Worm (Caenorhabditis elegans) whole organism, mixed stage, embryonic: ENCODE results near the gene flad-1.

Experiments
- M03D4.4 ChIP-seq: sonication (generic microtip); optimal IDR thresholded peaks from 2 replicates; lab custom pipeline; 2017; ENCODE audit warnings: mild to moderate bottlenecking, missing genetic modification characterization, missing compliant biosample characterization
- bed-3 ChIP-seq: fragments of 200-800 bp; sonication (Bioruptor generic); optimal IDR thresholded peaks from 3 replicates; lab custom pipeline; 2018; ENCODE audit warnings: mild to moderate bottlenecking, missing genetic modification characterization, moderate library complexity, missing compliant biosample characterization
- ceh-43 ChIP-seq: fragments of 200-800 bp; sonication (Bioruptor generic); optimal IDR thresholded peaks from 2 replicates; lab custom pipeline; 2018; ENCODE audit warnings: mild to moderate bottlenecking, missing genetic modification characterization, moderate library complexity, missing compliant biosample characterization
- ceh-83 ChIP-seq: fragments of 200-800 bp; sonication (Bioruptor generic); optimal IDR thresholded peaks from 2 replicates; lab custom pipeline; 2018; ENCODE audit warnings: mild to moderate bottlenecking, missing genetic modification characterization, missing compliant biosample characterization
- ces-1 ChIP-seq: fragments of 150-350 bp; optimal IDR thresholded peaks from 2 replicates; lab custom pipeline; 2014; ENCODE audit warnings: missing biosample characterization, missing genetic modification reagents, missing genetic modification characterization
- cnd-1 ChIP-seq: fragments of 200-800 bp; sonication (Bioruptor generic); optimal IDR thresholded peaks from 2 replicates; lab custom pipeline; 2018; ENCODE audit warnings: mild to moderate bottlenecking, missing genetic modification characterization, missing compliant biosample characterization
- elt-1 ChIP-seq: sonication (generic microtip); optimal IDR thresholded peaks from 2 replicates; lab custom pipeline; 2017; ENCODE audit warnings: missing genetic modification characterization, mild to moderate bottlenecking, missing compliant biosample characterization, antibody characterized with exemption, moderate library complexity, borderline replicate concordance; ENCODE audit not compliant: insufficient read depth
- flh-1 ChIP-seq: fragments of 200-800 bp; sonication (Bioruptor generic); optimal IDR thresholded peaks from 2 replicates; lab custom pipeline; 2018; ENCODE audit warnings: mild to moderate bottlenecking, missing genetic modification characterization, moderate library complexity, missing compliant biosample characterization
- ham-2 ChIP-seq: fragments of 200-800 bp; sonication (Bioruptor generic); optimal IDR thresholded peaks from 2 replicates; lab custom pipeline; 2018; ENCODE audit warnings: mild to moderate bottlenecking, missing genetic modification characterization, missing compliant biosample characterization
- hlh-1 ChIP-seq: fragments of 150-350 bp; optimal IDR thresholded peaks from 2 replicates; lab custom pipeline; 2014; ENCODE audit warnings: missing biosample characterization, missing genetic modification reagents, missing genetic modification characterization
- lin-13 ChIP-seq: fragments of 150-350 bp; optimal IDR thresholded peaks from 2 replicates; lab custom pipeline; 2014; ENCODE audit warnings: missing biosample characterization, missing genetic modification characterization
- lin-32 ChIP-seq: fragments of 200-800 bp; sonication (Bioruptor generic); optimal IDR thresholded peaks from 2 replicates; lab custom pipeline; 2018; ENCODE audit warnings: mild to moderate bottlenecking, missing genetic modification characterization, missing compliant biosample characterization
- lsy-2 ChIP-seq: fragments of 150-350 bp; optimal IDR thresholded peaks from 2 replicates; lab custom pipeline; 2014; ENCODE audit warnings: missing biosample characterization, missing genetic modification characterization
- mab-5 ChIP-seq: fragments of 150-350 bp; optimal IDR thresholded peaks from 2 replicates; lab custom pipeline; 2014; ENCODE audit warnings: missing biosample characterization, missing genetic modification characterization
- mep-1 ChIP-seq: fragments of 150-350 bp; optimal IDR thresholded peaks from 2 replicates; lab custom pipeline; 2017; ENCODE audit warnings: missing biosample characterization, missing genetic modification reagents, missing genetic modification characterization, inconsistent platforms
- nhr-12 ChIP-seq: fragments of 150-350 bp; optimal IDR thresholded peaks from 2 replicates; lab custom pipeline; 2014; ENCODE audit warnings: missing biosample characterization, missing genetic modification characterization
- nhr-2 ChIP-seq: fragments of 150-350 bp; optimal IDR thresholded peaks from 2 replicates; lab custom pipeline; 2014; ENCODE audit warnings: missing biosample characterization, missing genetic modification characterization
- nhr-237 ChIP-seq: fragments of 150-350 bp; optimal IDR thresholded peaks from 2 replicates; lab custom pipeline; 2014; ENCODE audit warnings: missing biosample characterization, missing genetic modification characterization
- nhr-28 ChIP-seq: fragments of 150-350 bp; optimal IDR thresholded peaks from 2 replicates; lab custom pipeline; 2014; ENCODE audit warnings: missing biosample characterization, missing genetic modification characterization
- pha-4 ChIP-seq: fragments of 150-350 bp; optimal IDR thresholded peaks from 2 replicates; lab custom pipeline; 2018; ENCODE audit warnings: missing biosample characterization, missing genetic modification reagents, missing genetic modification characterization
- snpc-4 ChIP-seq: fragments of 150-350 bp; optimal IDR thresholded peaks from 2 replicates; lab custom pipeline; 2014; ENCODE audit warnings: missing biosample characterization, missing genetic modification characterization
- sptf-1 ChIP-seq: sonication (generic microtip); optimal IDR thresholded peaks from 2 replicates; lab custom pipeline; 2017; ENCODE audit warnings: mild to moderate bottlenecking, missing genetic modification characterization, moderate library complexity, missing compliant biosample characterization
- tbx-8 ChIP-seq: fragments of 200-800 bp; sonication (Bioruptor generic); optimal IDR thresholded peaks from 2 replicates; lab custom pipeline; 2018; ENCODE audit warnings: mild to moderate bottlenecking, missing genetic modification characterization, moderate library complexity, missing compliant biosample characterization
- unc-39 ChIP-seq: fragments of 150-350 bp; optimal IDR thresholded peaks from 2 replicates; lab custom pipeline; 2014; ENCODE audit warnings: missing biosample characterization, missing genetic modification characterization
- unc-62 ChIP-seq: fragments of 150-350 bp; optimal IDR thresholded peaks from 2 replicates; lab custom pipeline; 2014; ENCODE audit warnings: missing biosample characterization, missing genetic modification reagents, missing genetic modification characterization
- zip-8 ChIP-seq: fragments of 150-350 bp; optimal IDR thresholded peaks from 2 replicates; lab custom pipeline; 2014; ENCODE audit warnings: missing biosample characterization, missing genetic modification characterization
- ztf-11 ChIP-seq: fragments of 150-350 bp; optimal IDR thresholded peaks from 2 replicates; lab custom pipeline; 2014; ENCODE audit warnings: missing biosample characterization, missing genetic modification characterization

flad-1 gene

DNA sequence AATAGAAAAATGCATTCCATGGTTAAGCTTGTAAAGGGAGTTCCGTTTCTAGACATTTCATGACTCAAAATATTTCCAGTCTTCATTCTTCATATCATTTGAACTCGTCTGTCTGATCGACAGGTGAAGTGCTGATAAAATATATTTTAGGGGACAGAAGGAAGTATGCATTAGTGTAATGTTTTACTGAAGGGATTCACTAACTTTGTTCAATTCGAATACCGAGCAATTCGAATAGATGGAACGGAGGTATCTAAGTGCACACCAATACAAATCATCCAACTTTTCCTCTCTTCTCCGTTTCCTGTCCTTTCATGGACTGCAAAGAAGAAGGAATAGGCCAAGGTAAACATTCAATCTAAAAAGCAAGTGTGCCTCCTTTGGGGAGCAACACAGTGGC is 19.9 kb downstream of the flad-1 start:
- TF ChIP-seq bed-3 (GFP tag; lab: Kevin White, UChicago): no peak

DNA sequence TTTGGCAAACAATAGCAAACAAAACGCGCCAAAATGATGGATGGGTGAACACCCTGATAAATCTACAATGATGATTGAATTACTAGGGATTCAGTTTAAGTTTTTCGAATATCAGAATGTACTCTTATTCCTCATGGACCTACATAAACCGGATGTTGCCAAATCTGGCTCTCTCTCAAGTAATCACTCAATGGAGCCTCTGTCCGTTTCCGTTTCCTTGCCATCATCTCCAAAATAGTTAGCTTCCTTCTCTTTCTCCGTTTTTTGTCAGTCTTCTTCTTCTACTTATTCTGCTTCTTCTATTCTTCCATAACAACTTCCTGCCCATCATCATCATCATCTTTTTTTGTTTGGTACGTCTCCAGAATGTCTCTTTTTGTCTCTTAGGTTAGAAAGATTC is 21.4 kb downstream of the flad-1 start:
- TF ChIP-seq snpc-4 (tag; lab: Kevin White, UChicago) (no peak), mep-1 (tag; lab: Kevin White, UChicago) (no peak), lin-13 (tag; lab: Kevin White, UChicago) (no peak), ceh-43 (GFP tag; lab: Kevin White, UChicago) (no peak), flh-1 (GFP tag; lab: Kevin White, UChicago) (no peak), ces-1 (no peak), zip-8 (no peak), ceh-83 (GFP tag; lab: Kevin White, UChicago) (no peak), sptf-1 (tag; lab: Kevin White, UChicago) (no peak), unc-39 (tag; lab: Kevin White, UChicago) (no peak), lsy-2 (tag; lab: Kevin White, UChicago) (no peak), mab-5 (no peak), cnd-1 (tag; lab: Kevin White, UChicago) (no peak), nhr-28 (tag; lab: Kevin White, UChicago) (no peak), ham-2 (GFP tag; lab: Kevin White, UChicago) (no peak), bed-3 (GFP tag; lab: Kevin White, UChicago) (no peak), pha-4 (tag; lab: Kevin White, UChicago) (no peak)

DNA sequence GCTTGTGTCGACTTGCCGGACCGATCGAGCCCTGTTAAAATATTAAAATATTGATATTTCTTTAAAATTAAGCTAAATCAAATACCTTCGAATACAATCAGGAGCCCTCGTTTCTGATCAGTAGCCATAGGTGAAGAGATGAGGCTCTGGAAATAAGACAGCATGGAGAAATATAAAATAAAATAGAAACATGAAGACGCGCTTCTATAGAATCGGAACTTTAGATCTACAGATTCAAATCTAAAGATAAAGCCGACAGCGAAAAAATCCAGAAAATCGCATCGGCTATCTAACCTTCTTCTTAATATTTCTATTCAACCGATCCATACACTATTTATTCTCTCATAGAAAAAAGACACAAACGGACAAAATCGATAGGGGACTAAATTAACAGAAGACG is 23.0 kb downstream of the flad-1 start, which contains the start of gene dtmk-1:
TSS of gene dtmk-1 (minus strand) at position 146 of the 400 bp plus-strand sequence.
- no peak for TF ChIP-seq ztf-11 (tag; lab: Kevin White, UChicago)
- TF ChIP-seq unc-62 (GFP tag; lab: Kevin White, UChicago): no peak
- no peak for TF ChIP-seq lin-32
- TF ChIP-seq ceh-43 (GFP tag; lab: Kevin White, UChicago): no peak
- no peak for TF ChIP-seq tbx-8 (GFP tag; lab: Kevin White, UChicago)
- peak; percentile 86 for TF ChIP-seq elt-1 (tag; lab: Kevin White, UChicago)

DNA sequence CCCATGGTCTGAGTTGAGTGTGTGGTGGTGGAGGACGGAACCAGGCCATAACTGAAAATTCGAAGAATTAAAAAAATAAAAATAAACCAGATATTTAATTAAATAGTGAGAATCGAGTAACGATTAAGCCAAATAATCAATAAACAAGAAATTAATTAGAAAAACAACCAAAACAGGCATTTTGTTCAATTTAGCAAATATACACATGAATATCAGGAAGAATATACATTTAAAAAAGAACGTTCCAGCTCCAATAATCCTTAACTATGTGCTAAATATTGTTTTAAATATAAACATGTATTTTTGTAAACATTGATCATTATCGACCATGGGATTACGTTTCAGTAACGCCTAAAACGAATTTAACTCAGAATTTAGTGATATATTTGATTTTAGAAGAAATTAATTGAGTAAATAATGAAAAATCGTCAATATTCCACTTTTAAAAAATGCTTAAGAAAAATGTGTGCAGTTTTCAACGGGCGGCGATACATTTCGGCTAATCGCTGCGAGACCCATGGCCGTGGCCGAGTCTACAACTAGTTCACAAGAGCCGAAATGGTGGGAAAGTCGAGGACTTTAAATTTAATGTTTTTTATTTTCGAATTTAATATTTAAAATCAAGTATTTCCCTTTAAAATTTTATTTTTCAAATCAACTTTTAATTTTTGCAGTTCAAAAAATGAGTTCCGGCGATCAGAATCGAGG is 24.2 kb downstream of the flad-1 start, which contains the start of the genes R53.4 and psf-1:
TSS of gene R53.4 (minus strand) at position 51 of the 708 bp plus-strand sequence.
TSS of gene psf-1 (plus strand) at position 675 of the 708 bp plus-strand sequence.
- no peak for TF ChIP-seq nhr-2 (tag; lab: Kevin White, UChicago)
- TF ChIP-seq hlh-1 (tag; lab: Kevin White, UChicago): peak; percentile 4
- TF ChIP-seq nhr-237 (tag; lab: Kevin White, UChicago): peak; percentile 51
- TF ChIP-seq ceh-43 (GFP tag; lab: Kevin White, UChicago): no peak
- no peak for TF ChIP-seq ceh-83 (GFP tag; lab: Kevin White, UChicago)
- TF ChIP-seq nhr-12 (tag; lab: Kevin White, UChicago): no peak
- peak; percentile 58 for TF ChIP-seq ham-2 (GFP tag; lab: Kevin White, UChicago)
- TF ChIP-seq snpc-4 (tag; lab: Kevin White, UChicago): no peak
- TF ChIP-seq lsy-2 (tag; lab: Kevin White, UChicago): peak; percentile 71
- TF ChIP-seq ces-1: peak; percentile 0
- TF ChIP-seq mep-1 (tag; lab: Kevin White, UChicago): peak; percentile 81

DNA sequence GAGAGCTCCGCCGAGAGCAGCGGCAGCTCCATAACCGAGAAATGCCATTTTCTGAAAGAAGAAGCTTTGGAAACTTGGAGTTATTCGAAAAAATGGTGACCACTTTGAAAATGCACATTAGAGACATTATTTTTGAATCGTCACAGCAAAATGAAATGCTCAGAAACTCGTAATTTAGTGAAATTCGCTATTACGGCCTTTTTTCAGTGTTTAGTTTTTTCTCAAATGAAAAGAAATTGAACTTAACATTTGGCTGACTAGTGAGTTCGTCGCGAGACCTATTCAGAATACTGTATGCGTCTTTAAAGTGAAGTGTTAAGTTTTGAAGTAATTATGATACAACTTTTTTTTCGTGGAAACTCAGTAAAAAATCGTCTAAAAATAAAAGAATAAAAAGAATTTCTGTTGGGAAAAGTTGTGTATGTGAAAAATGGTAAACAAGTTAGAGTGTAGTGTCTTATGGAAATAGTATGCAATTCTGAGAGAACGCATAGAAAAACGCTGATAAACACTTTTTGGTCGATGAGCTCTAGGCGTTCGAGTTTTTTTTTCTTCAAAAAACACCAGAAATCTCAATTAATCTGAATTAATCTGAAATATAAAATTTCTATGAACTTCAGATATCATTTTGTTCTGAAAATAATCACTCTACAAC is 26.6 kb downstream of the flad-1 start, which contains the start of gene R53.5:
TSS of gene R53.5 (minus strand) at position 51 of the 655 bp plus-strand sequence.
- TF ChIP-seq cnd-1 (tag; lab: Kevin White, UChicago) (no peak), snpc-4 (tag; lab: Kevin White, UChicago) (no peak), unc-39 (tag; lab: Kevin White, UChicago) (no peak), ham-2 (GFP tag; lab: Kevin White, UChicago) (no peak), lin-13 (tag; lab: Kevin White, UChicago) (no peak), M03D4.4 (tag; lab: Kevin White, UChicago) (no peak), hlh-1 (tag; lab: Kevin White, UChicago) (no peak), mep-1 (tag; lab: Kevin White, UChicago) (no peak)
